Worm (Caenorhabditis elegans) whole organism, L4 larva: ENCODE data around the gene clec-51.

Source experiments
- F10B5.3 ChIP-seq: sonication (generic microtip); optimal IDR thresholded peaks from 2 replicates; lab custom pipeline; 2016; ENCODE audit warnings: mild to moderate bottlenecking, missing genetic modification characterization, missing compliant biosample characterization
- F26F4.8 ChIP-seq: fragments of 200-800 bp; sonication (Bioruptor generic); conservative IDR thresholded peaks from 2 replicates; pipeline ENCODE4 v1.3.6; 2022; ENCODE audit warnings: missing genetic modification characterization, missing compliant biosample characterization
- T26A8.4 ChIP-seq: fragments of 200-800 bp; sonication (Bioruptor generic); IDR thresholded peaks from 2 replicates; pipeline ENCODE4 v1.3.6; 2022; ENCODE audit warnings: missing genetic modification characterization, missing compliant biosample characterization
- Y5F2A.4 ChIP-seq: fragments of 200-800 bp; sonication (Bioruptor generic); optimal IDR thresholded peaks from 2 replicates; lab custom pipeline; 2018; ENCODE audit warnings: mild to moderate bottlenecking, missing genetic modification characterization, missing compliant biosample characterization
- ZK546.5 ChIP-seq, 2 experiments: sonication (generic microtip); optimal IDR thresholded peaks; 2 replicates each; lab custom pipeline; 2017; ENCODE audit warnings: missing biosample characterization in 2 of 2, missing genetic modification characterization in 2 of 2
- aha-1 ChIP-seq: fragments of 150-350 bp; peaks from one replicate; lab custom pipeline; 2014; ENCODE audit warnings: missing biosample characterization, missing genetic modification characterization
- ama-1 ChIP-seq: fragments of 150-350 bp; optimal IDR thresholded peaks from 2 replicates; lab custom pipeline; 2014; ENCODE audit warnings: inconsistent platforms, mixed read lengths
- attf-4 ChIP-seq: sonication (generic microtip); optimal IDR thresholded peaks from 3 replicates; lab custom pipeline; 2017; ENCODE audit warnings: missing biosample characterization, missing genetic modification characterization
- ceh-28 ChIP-seq: fragments of 150-350 bp; optimal IDR thresholded peaks from 2 replicates; lab custom pipeline; 2014; ENCODE audit warnings: missing biosample characterization, missing genetic modification reagents, missing genetic modification characterization
- ces-1 ChIP-seq: fragments of 150-350 bp; sonication (generic microtip); optimal IDR thresholded peaks from 4 replicates; lab custom pipeline; 2014; ENCODE audit warnings: missing biosample characterization, missing genetic modification reagents, missing genetic modification characterization
- daf-12 ChIP-seq: fragments of 150-350 bp; optimal IDR thresholded peaks from 2 replicates; lab custom pipeline; 2014; ENCODE audit warnings: missing biosample characterization, missing genetic modification reagents, missing genetic modification characterization
- daf-16 ChIP-seq, 3 experiments: sonication (generic microtip); optimal IDR thresholded peaks; 2 replicates each; lab custom pipeline; 2016 to 2017; ENCODE audit warnings: missing genetic modification characterization in 3 of 3, missing genetic modification reagents in 3 of 3, mild to moderate bottlenecking in 2 of 3, missing compliant biosample characterization in 2 of 3, missing biosample characterization in 1 of 3, moderate library complexity in 1 of 3
- daf-8 ChIP-seq: fragments of 200-800 bp; sonication (Bioruptor generic); IDR thresholded peaks from 2 replicates; pipeline ENCODE4 v1.3.6; 2022; ENCODE audit warnings: missing genetic modification characterization, missing compliant biosample characterization
- gei-8 ChIP-seq: fragments of 200-800 bp; sonication (Bioruptor generic); optimal IDR thresholded peaks from 2 replicates; lab custom pipeline; 2018; ENCODE audit warnings: mild to moderate bottlenecking, missing genetic modification characterization, missing compliant biosample characterization
- hif-1 ChIP-seq, 2 experiments: sonication (generic microtip); optimal IDR thresholded peaks; 2 replicates each; lab custom pipeline; 2016 to 2017; ENCODE audit warnings: missing compliant biosample characterization in 2 of 2, missing genetic modification characterization in 2 of 2, missing genetic modification reagents in 2 of 2, missing genotype in 2 of 2, mild to moderate bottlenecking in 1 of 2
- lin-1 ChIP-seq: fragments of 200-800 bp; sonication (Bioruptor generic); IDR thresholded peaks from 2 replicates; pipeline ENCODE4 v1.3.6; 2022; ENCODE audit warnings: missing genetic modification reagents, missing genetic modification characterization, missing compliant biosample characterization
- lin-29 ChIP-seq: fragments of 200-800 bp; sonication (Bioruptor generic); IDR thresholded peaks from 2 replicates; pipeline ENCODE4 v1.3.6; 2022; ENCODE audit warnings: missing genetic modification reagents, missing genetic modification characterization, missing compliant biosample characterization
- lin-38 ChIP-seq: fragments of 200-800 bp; sonication (Bioruptor generic); IDR thresholded peaks from 2 replicates; pipeline ENCODE4 v1.3.6; 2022; ENCODE audit warnings: missing genetic modification reagents, missing genetic modification characterization, missing compliant biosample characterization
- lin-39 ChIP-seq: fragments of 150-350 bp; optimal IDR thresholded peaks from 2 replicates; lab custom pipeline; 2014; ENCODE audit warnings: missing biosample characterization, missing genetic modification reagents, missing genetic modification characterization
- lsy-2 ChIP-seq, 2 experiments: fragments of 150-350 bp in 1 of 2; sonication (generic microtip) in 1 of 2; optimal IDR thresholded peaks; 2 replicates each; lab custom pipeline; 2014 to 2017; ENCODE audit warnings: missing biosample characterization in 2 of 2, missing genetic modification characterization in 2 of 2
- madf-9 ChIP-seq: fragments of 200-800 bp; sonication (Bioruptor generic); conservative IDR thresholded peaks from 2 replicates; pipeline ENCODE4 v1.3.6; 2022; ENCODE audit warnings: missing genetic modification reagents, missing genetic modification characterization, missing compliant biosample characterization
- mep-1 ChIP-seq: fragments of 150-350 bp; sonication (generic microtip); optimal IDR thresholded peaks from 3 replicates; lab custom pipeline; 2014; ENCODE audit warnings: missing biosample characterization, missing genetic modification characterization
- mes-2 ChIP-seq: sonication (generic microtip); optimal IDR thresholded peaks from 2 replicates; lab custom pipeline; 2016; ENCODE audit warnings: missing genotype, mild to moderate bottlenecking, missing genetic modification characterization, missing compliant biosample characterization; ENCODE audit not compliant: poor library complexity, severe bottlenecking
- mxl-2 ChIP-seq: fragments of 200-800 bp; sonication (Bioruptor generic); conservative IDR thresholded peaks from 2 replicates; pipeline ENCODE4 v1.3.6; 2022; ENCODE audit warnings: missing genetic modification reagents, missing genetic modification characterization, missing compliant biosample characterization
- mxl-3 ChIP-seq: fragments of 200-800 bp; sonication (Bioruptor generic); optimal IDR thresholded peaks from 2 replicates; lab custom pipeline; 2018; ENCODE audit warnings: mild to moderate bottlenecking, missing genetic modification characterization, missing compliant biosample characterization
- nhr-10 ChIP-seq: fragments of 150-350 bp; optimal IDR thresholded peaks from 2 replicates; lab custom pipeline; 2014; ENCODE audit warnings: missing biosample characterization, missing genetic modification characterization
- nhr-28 ChIP-seq: fragments of 150-350 bp; optimal IDR thresholded peaks from 2 replicates; lab custom pipeline; 2014; ENCODE audit warnings: missing biosample characterization, missing genetic modification characterization
- nhr-6 ChIP-seq: fragments of 150-350 bp; optimal IDR thresholded peaks from 2 replicates; lab custom pipeline; 2014; ENCODE audit warnings: missing biosample characterization, missing genetic modification characterization
- nhr-77 ChIP-seq: fragments of 150-350 bp; optimal IDR thresholded peaks from 2 replicates; lab custom pipeline; 2014; ENCODE audit warnings: missing biosample characterization, missing genetic modification characterization
- pha-4 ChIP-seq, 2 experiments: fragments of 150-350 bp in 1 of 2; fragments of 200-800 bp in 1 of 2; sonication (Bioruptor generic) in 1 of 2; IDR thresholded peaks in 1 of 2; optimal IDR thresholded peaks in 1 of 2; 2 replicates each; pipeline versions ENCODE4 v1.3.6 to Lab custom; 2014 to 2022; ENCODE audit warnings: missing genetic modification characterization in 2 of 2, missing genetic modification reagents in 2 of 2, missing biosample characterization in 1 of 2, missing compliant biosample characterization in 1 of 2
- pqm-1 ChIP-seq: sonication (generic microtip); optimal IDR thresholded peaks from 2 replicates; lab custom pipeline; 2017; ENCODE audit warnings: missing biosample characterization, missing genetic modification characterization
- sdz-12 ChIP-seq: fragments of 200-800 bp; sonication (Bioruptor generic); optimal IDR thresholded peaks from 2 replicates; lab custom pipeline; 2018; ENCODE audit warnings: mild to moderate bottlenecking, missing genetic modification characterization, missing compliant biosample characterization
- unc-130 ChIP-seq: sonication (generic microtip); optimal IDR thresholded peaks from 2 replicates; lab custom pipeline; 2016; ENCODE audit warnings: missing genetic modification reagents, missing genetic modification characterization, missing compliant biosample characterization
- unc-39 ChIP-seq: sonication (generic microtip); optimal IDR thresholded peaks from 2 replicates; lab custom pipeline; 2017; ENCODE audit warnings: missing biosample characterization, missing genetic modification characterization
- zag-1 ChIP-seq: fragments of 150-350 bp; optimal IDR thresholded peaks from 2 replicates; lab custom pipeline; 2014; ENCODE audit warnings: missing biosample characterization, missing genetic modification characterization
- ztf-7 ChIP-seq: fragments of 150-350 bp; optimal IDR thresholded peaks from 2 replicates; lab custom pipeline; 2014; ENCODE audit warnings: missing biosample characterization, missing genetic modification characterization

The clec-51 gene

DNA sequence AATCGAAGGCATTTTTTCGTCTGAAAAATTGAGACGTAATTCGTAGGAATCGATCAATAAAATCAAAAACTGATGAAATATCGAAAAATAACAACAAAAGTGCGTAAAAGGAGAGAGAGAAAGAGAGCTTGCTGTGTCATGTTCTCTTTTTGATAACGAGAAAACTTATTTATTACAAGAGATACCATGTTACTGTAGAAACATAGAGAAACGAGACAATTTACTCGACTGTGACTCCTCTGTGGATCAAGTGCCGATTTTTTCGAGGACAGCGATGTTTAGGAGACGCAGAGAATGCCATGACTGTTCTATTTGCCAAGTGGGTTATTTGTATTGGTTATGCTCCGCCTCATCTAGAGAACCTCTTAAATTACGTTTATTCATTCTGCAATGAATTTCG, 30.1 kb downstream of the clec-51 start, which contains the start of gene sph-1 (continued):
- TF ChIP-seq lin-29 (no peak), lin-39 (tag; lab: Kevin White, UChicago) (no peak), pha-4 (GFP tag; IDR thresholded peaks at IDR 0.05; lab: Robert Waterston, UW) (no peak; the same call in 1 of the 2 replicates), pha-4 (tag; optimal IDR thresholded peaks at IDR 0.05; lab: Kevin White, UChicago) (peak; percentile 84), zag-1 (tag; lab: Kevin White, UChicago) (no peak), Y5F2A.4 (no peak), lsy-2 (tag; optimal IDR thresholded peaks at IDR 0.05; lab: Kevin White, UChicago) (peak in 1 of 2 experiments; percentile 65), mxl-3 (GFP tag; lab: Kevin White, UChicago) (peak; percentile 15), ZK546.5 (tag; optimal IDR thresholded peaks at IDR 0.05; lab: Kevin White, UChicago) (no peak), unc-130 (GFP tag; lab: Kevin White, UChicago) (no peak), nhr-77 (tag; lab: Kevin White, UChicago) (peak; percentile 16), nhr-6 (tag; lab: Kevin White, UChicago) (peak; percentile 31), unc-39 (no peak), T26A8.4 (GFP tag; lab: Robert Waterston, UW) (no peak), mep-1 (tag; lab: Kevin White, UChicago) (peak; percentile 75), attf-4 (tag; lab: Kevin White, UChicago) (no peak), ama-1 (lab: Kevin White, UChicago) (peak; percentile 55), gei-8 (GFP tag; lab: Kevin White, UChicago) (no peak), nhr-10 (tag; lab: Kevin White, UChicago) (peak; percentile 50), sdz-12 (GFP tag; lab: Kevin White, UChicago) (no peak), F26F4.8 (no peak), lin-1 (GFP tag; lab: Robert Waterston, UW) (no peak), ztf-7 (tag; lab: Kevin White, UChicago) (peak; percentile 20), daf-16 (GFP tag; optimal IDR thresholded peaks at IDR 0.05; lab: Kevin White, UChicago) (no peak), daf-16 (tag; optimal IDR thresholded peaks at IDR 0.05; lab: Kevin White, UChicago) (peak; percentile 89), mxl-2 (GFP tag; lab: Robert Waterston, UW) (no peak), pqm-1 (peak; percentile 63), nhr-28 (tag; lab: Kevin White, UChicago) (peak; percentile 52), ceh-28 (tag; lab: Kevin White, UChicago) (no peak), hif-1 (tag; optimal IDR thresholded peaks at IDR 0.05; lab: Kevin White, UChicago) (no peak), ces-1 (GFP tag; lab: Kevin White, UChicago) (no peak), madf-9 (no peak), daf-8 (GFP tag; lab: Robert Waterston, UW) (no peak), mes-2 (peak; percentile 52), daf-12 (tag; lab: Kevin White, UChicago) (no peak), F10B5.3 (tag; lab: Kevin White, UChicago) (no peak)

DNA sequence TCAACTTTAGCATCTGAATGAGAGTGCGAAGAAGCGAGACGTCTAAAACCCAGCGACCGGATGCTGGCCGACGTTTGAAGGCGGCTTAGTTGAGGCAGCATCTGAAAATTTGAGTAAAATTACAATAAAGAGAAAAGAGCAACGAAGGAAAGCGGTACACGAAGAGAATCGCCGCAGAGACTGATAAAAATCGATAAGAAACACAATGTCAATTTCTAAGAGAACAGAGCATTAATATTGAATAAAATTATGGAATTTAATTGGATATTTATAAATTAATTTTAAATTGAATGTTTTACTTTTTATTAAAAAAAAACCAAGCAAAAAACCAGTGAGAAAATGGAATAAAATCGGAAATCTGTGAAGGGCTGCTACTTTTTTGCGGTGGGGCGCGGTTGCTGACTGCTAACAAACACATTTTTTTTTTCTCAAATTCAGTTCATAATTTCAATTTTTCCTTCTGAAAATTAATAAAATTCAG, 33.4 kb downstream of the clec-51 start, which contains the start of the genes ndub-11 and moc-3:
Gene ndub-11, minus strand, starts transcription at position 101 of the 481 bp plus-strand sequence.
Gene moc-3, plus strand, starts transcription at position 431 of the 481 bp plus-strand sequence.
- TF ChIP-seq ztf-7 (tag; lab: Kevin White, UChicago) (no peak), lin-38 (GFP tag; lab: Robert Waterston, UW) (peak; percentile 73), aha-1 (peak; percentile 13), attf-4 (tag; lab: Kevin White, UChicago) (no peak), mes-2 (peak; percentile 26)

DNA sequence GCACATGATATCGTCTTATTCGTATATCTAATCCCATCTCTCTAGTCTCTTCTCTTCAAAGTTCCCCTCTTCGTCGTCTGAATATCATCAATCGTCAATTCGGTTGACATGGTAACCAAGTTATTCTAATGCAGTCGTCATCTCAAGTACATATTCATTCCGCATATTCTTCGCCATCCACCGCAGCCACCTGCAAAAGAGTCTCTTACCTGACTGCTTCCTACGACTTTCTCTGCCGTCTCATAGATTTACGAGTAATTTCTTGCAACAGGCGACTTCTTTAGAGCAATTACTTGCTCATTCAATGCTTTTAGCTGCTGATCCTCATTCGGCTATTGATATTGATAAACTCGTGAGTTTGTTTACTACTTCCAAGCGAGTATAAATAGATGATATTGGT, 36.2 kb downstream of the clec-51 start:
- TF ChIP-seq nhr-77 (tag; lab: Kevin White, UChicago) (no peak), nhr-10 (tag; lab: Kevin White, UChicago) (no peak), F10B5.3 (tag; lab: Kevin White, UChicago) (no peak)
